Fruit fly (Drosophila melanogaster): ENCODE results near the gene Wdr82.

Gene Wdr82

DNA sequence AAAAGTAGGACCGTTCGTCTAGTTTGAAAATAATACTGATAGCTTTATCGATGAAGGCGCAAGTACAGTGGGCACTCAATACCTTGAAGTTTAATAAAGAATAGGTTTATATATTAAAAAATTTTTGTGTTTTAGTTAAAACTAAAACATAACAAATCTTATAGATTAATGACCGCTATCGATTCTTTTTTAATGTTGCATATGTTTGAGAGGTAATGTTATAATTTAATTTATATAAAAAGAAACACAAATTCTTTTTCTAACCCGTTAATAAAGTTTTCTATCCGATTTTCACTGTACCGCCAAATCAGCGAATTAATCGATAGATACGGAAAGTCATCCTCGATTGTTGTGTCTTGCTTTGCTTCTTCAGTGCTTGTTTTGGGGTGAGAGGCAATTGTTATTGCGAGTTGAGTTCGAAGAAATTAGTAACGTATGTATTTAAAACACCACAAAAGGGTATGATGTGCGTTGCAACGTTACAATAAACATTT, 9.9 kb downstream of the Wdr82 start, which contains the start of the genes Dad1 and CG13384 (continued):
- no peak for TF ChIP-seq disco-r (GFP tag; optimal IDR thresholded peaks at IDR 0.05)
- peak; percentile 47 for TF ChIP-seq Gsc (GFP tag; IDR thresholded peaks at IDR 0.05)
- TF ChIP-seq CG4328 (GFP tag; optimal IDR thresholded peaks at IDR 0.05) = peak; percentile 89
- no peak for TF ChIP-seq br (optimal IDR thresholded peaks at IDR 0.05)
- peak in 1 of 2 experiments; percentile 37 for TF ChIP-seq Hr78 (GFP tag; optimal IDR thresholded peaks at IDR 0.05)
- TF ChIP-seq Pdp1 (GFP tag; optimal IDR thresholded peaks at IDR 0.05) = peak; percentile 49 to 74
- TF ChIP-seq hb (GFP tag; IDR thresholded peaks at IDR 0.05; ENCODE audit: partially characterized antibody) = no peak
- peak; percentile 84 for TF ChIP-seq nom (GFP tag; optimal IDR thresholded peaks at IDR 0.05)
- TF ChIP-seq amos (GFP tag; IDR thresholded peaks at IDR 0.05; ENCODE audit: partially characterized antibody) = peak; percentile 45; the same call in 1 of the 2 replicates
- peak; percentile 78 for TF ChIP-seq pros (GFP tag; optimal IDR thresholded peaks at IDR 0.05)
- TF ChIP-seq CG18262 (tag; optimal IDR thresholded peaks at IDR 0.05) = peak; percentile 94
- peak; percentile 63 for TF ChIP-seq dan (GFP tag; IDR thresholded peaks at IDR 0.05)
- peak; percentile 60 for TF ChIP-seq CG7928 (GFP tag; optimal IDR thresholded peaks at IDR 0.05)
- TF ChIP-seq CG3847 (GFP tag; IDR thresholded peaks at IDR 0.05) = peak; percentile 94
- TF ChIP-seq scrt (GFP tag; optimal IDR thresholded peaks at IDR 0.05) = peak; percentile 85
- peak; percentile 68 for TF ChIP-seq sens (GFP tag)
- peak; percentile 65; the same call in 1 of the 2 replicates for TF ChIP-seq MBD-R2 (GFP tag; IDR thresholded peaks at IDR 0.05)
- peak; percentile 92 for TF ChIP-seq Hr3 (GFP tag; optimal IDR thresholded peaks at IDR 0.05)
- TF ChIP-seq danr (GFP tag; IDR thresholded peaks at IDR 0.05) = peak; percentile 89
- peak; percentile 74 for TF ChIP-seq Aef1 (GFP tag; IDR thresholded peaks at IDR 0.05)
- peak; percentile 95 for TF ChIP-seq Rfx (GFP tag; IDR thresholded peaks at IDR 0.05)
- TF ChIP-seq abd-A (tag; optimal IDR thresholded peaks at IDR 0.05) = no peak
- TF ChIP-seq seq (GFP tag; IDR thresholded peaks at IDR 0.05) = peak; percentile 91
- TF ChIP-seq gcm2 (GFP tag; optimal IDR thresholded peaks at IDR 0.05) = no peak
- peak; percentile 68; the same call in 3 of the 4 replicates for TF ChIP-seq Dll (GFP tag; IDR thresholded peaks at IDR 0.05; ENCODE audit: partially characterized antibody)
- TF ChIP-seq Drgx (GFP tag; IDR thresholded peaks at IDR 0.05) = peak; percentile 85
- peak; percentile 30 for TF ChIP-seq Dp (GFP tag; optimal IDR thresholded peaks at IDR 0.05)
- TF ChIP-seq fd96Cb (tag; optimal IDR thresholded peaks at IDR 0.05) = peak; percentile 90
- peak; percentile 80 for TF ChIP-seq CG12104 (GFP tag; optimal IDR thresholded peaks at IDR 0.05)
- peak; percentile 10; the same call in 1 of the 2 replicates for TF ChIP-seq Lim3 (GFP tag; IDR thresholded peaks at IDR 0.05)
- TF ChIP-seq rib (GFP tag; IDR thresholded peaks at IDR 0.05) = peak; percentile 88
- TF ChIP-seq phol (tag; optimal IDR thresholded peaks at IDR 0.05) = peak; percentile 94
- peak; percentile 97 for TF ChIP-seq CG8924 (tag; optimal IDR thresholded peaks at IDR 0.05)
- peak; percentile 58; the same call in 1 of the 2 replicates for TF ChIP-seq CG5953 (GFP tag; IDR thresholded peaks at IDR 0.05)
- TF ChIP-seq Asciz (GFP tag; optimal IDR thresholded peaks at IDR 0.05) = peak; percentile 80
- TF ChIP-seq CG3995 (GFP tag; optimal IDR thresholded peaks at IDR 0.05) = peak; percentile 43
- peak; percentile 94 for TF ChIP-seq dmrt99B (tag; optimal IDR thresholded peaks at IDR 0.05)
- peak; percentile 67 for TF ChIP-seq Mad (GFP tag; optimal IDR thresholded peaks at IDR 0.05)
- TF ChIP-seq CG13624 (GFP tag; optimal IDR thresholded peaks at IDR 0.05) = peak; percentile 44
- TF ChIP-seq exex (tag; optimal IDR thresholded peaks at IDR 0.05) = peak; percentile 90
- no peak for TF ChIP-seq aop (GFP tag; IDR thresholded peaks at IDR 0.05)
- peak; percentile 76 for TF ChIP-seq CG8290 (GFP tag; optimal IDR thresholded peaks at IDR 0.05)
- peak in 1 of 2 experiments; percentile 36 for TF ChIP-seq CG8290 (tag; optimal IDR thresholded peaks at IDR 0.05)
- peak; percentile 45 for TF ChIP-seq tx (GFP tag; optimal IDR thresholded peaks at IDR 0.05)
- TF ChIP-seq CG15269 (tag; optimal IDR thresholded peaks at IDR 0.05) = peak; percentile 96
- no peak for TF ChIP-seq tna (GFP tag; IDR thresholded peaks at IDR 0.05; ENCODE audit: partially characterized antibody)
- TF ChIP-seq Elba2 (GFP tag; optimal IDR thresholded peaks at IDR 0.05) = peak; percentile 69
- TF ChIP-seq Fer1 (GFP tag; optimal IDR thresholded peaks at IDR 0.05) = peak; percentile 95
- peak; percentile 80; the same call in 2 of the 3 replicates for TF ChIP-seq CG6175 (GFP tag; IDR thresholded peaks at IDR 0.05)
- TF ChIP-seq Usf (GFP tag; optimal IDR thresholded peaks at IDR 0.05) = peak; percentile 86
- no peak for TF ChIP-seq ftz-f1 (GFP tag; optimal IDR thresholded peaks at IDR 0.05)

Data from whole organism, embryonic.